Worm (Caenorhabditis elegans): Measurements from ENCODE around the gene ztf-17.

ztf-17 gene

ce11 chrII:7889321-7889720, 19.4 kb upstream of the ztf-17 start:
- TF ChIP-seq lin-15B (tag; optimal IDR thresholded peaks at IDR 0.05) = no peak
- peak; percentile 48 for TF ChIP-seq pqm-1 (tag; optimal IDR thresholded peaks at IDR 0.05)
- TF ChIP-seq fos-1 (tag; optimal IDR thresholded peaks at IDR 0.05) = no peak
- TF ChIP-seq dve-1 (tag; optimal IDR thresholded peaks at IDR 0.05; ENCODE audit: insufficient read depth) = peak; percentile 21
- TF ChIP-seq F37D6.2 (tag; optimal IDR thresholded peaks at IDR 0.05) = no peak
- no peak for TF ChIP-seq madf-9 (GFP tag; conservative IDR thresholded peaks at IDR 0.05)
- TF ChIP-seq hlh-11 (tag; optimal IDR thresholded peaks at IDR 0.05) = peak; percentile 52
- TF ChIP-seq F49E8.2 (tag; optimal IDR thresholded peaks at IDR 0.05; ENCODE audit: borderline replicate concordance) = no peak
- no peak for TF ChIP-seq unc-62 (GFP tag; optimal IDR thresholded peaks at IDR 0.05 in 1 of 2)
- no peak for TF ChIP-seq unc-62 (tag; optimal IDR thresholded peaks at IDR 0.05)
- TF ChIP-seq Y48G9A.11 (GFP tag; IDR thresholded peaks at IDR 0.05) = no peak
- no peak for TF ChIP-seq ceh-28 (tag; optimal IDR thresholded peaks at IDR 0.05)
- TF ChIP-seq hlh-30 (tag; optimal IDR thresholded peaks at IDR 0.05; ENCODE audit: insufficient read depth) = peak; percentile 37
- no peak for TF ChIP-seq unc-39 (tag; optimal IDR thresholded peaks at IDR 0.05)
- TF ChIP-seq ceh-20 (GFP tag; IDR thresholded peaks at IDR 0.05) = no peak
- no peak for TF ChIP-seq ceh-44 (GFP tag; IDR thresholded peaks at IDR 0.05)
- TF ChIP-seq dmd-8 (GFP tag; IDR thresholded peaks at IDR 0.05) = no peak
- no peak for TF ChIP-seq lim-7 (GFP tag; IDR thresholded peaks at IDR 0.05)
- TF ChIP-seq snpc-4 (tag; optimal IDR thresholded peaks at IDR 0.05) = no peak
- no peak for TF ChIP-seq pha-4 (GFP tag; IDR thresholded peaks at IDR 0.05)
- TF ChIP-seq pha-4 (tag; optimal IDR thresholded peaks at IDR 0.05) = no peak
- peak; percentile 28; the same call in 1 of the 2 replicates for TF ChIP-seq dmd-6 (GFP tag; IDR thresholded peaks at IDR 0.05)
- TF ChIP-seq tra-1 (GFP tag; IDR thresholded peaks at IDR 0.05) = no peak
- TF ChIP-seq zfp-2 (tag; optimal IDR thresholded peaks at IDR 0.05) = no peak
- TF ChIP-seq spr-1 (tag; optimal IDR thresholded peaks at IDR 0.05) = no peak
- TF ChIP-seq dmd-9 (GFP tag; IDR thresholded peaks at IDR 0.05) = no peak
- no peak for TF ChIP-seq cey-2 (tag; optimal IDR thresholded peaks at IDR 0.05; ENCODE audit: borderline replicate concordance, insufficient read depth)
- TF ChIP-seq daf-8 (GFP tag; IDR thresholded peaks at IDR 0.05) = no peak
- TF ChIP-seq zfp-3 (GFP tag; conservative IDR thresholded peaks at IDR 0.05) = no peak

- TF ChIP-seq lsy-2 (tag; optimal IDR thresholded peaks at IDR 0.05) (peak in 1 of 2 experiments; percentile 17), ctbp-1 (GFP tag; IDR thresholded peaks at IDR 0.05) (no peak), hif-1 (tag; optimal IDR thresholded peaks at IDR 0.05) (no peak), nhr-11 (tag; optimal IDR thresholded peaks at IDR 0.05) (peak; percentile 44), dve-1 (tag; optimal IDR thresholded peaks at IDR 0.05; ENCODE audit: insufficient read depth) (peak; percentile 45), hlh-30 (tag; optimal IDR thresholded peaks at IDR 0.05; ENCODE audit: insufficient read depth) (peak; percentile 54), daf-16 (GFP tag; optimal IDR thresholded peaks at IDR 0.05) (no peak), daf-16 (tag; optimal IDR thresholded peaks at IDR 0.05) (peak; percentile 25), nhr-77 (tag; optimal IDR thresholded peaks at IDR 0.05) (peak; percentile 19), nhr-28 (tag; optimal IDR thresholded peaks at IDR 0.05) (peak; percentile 10)
Observed at ce11 chrII:7888759-7889158, 18.8 kb upstream of the ztf-17 start.

DNA sequence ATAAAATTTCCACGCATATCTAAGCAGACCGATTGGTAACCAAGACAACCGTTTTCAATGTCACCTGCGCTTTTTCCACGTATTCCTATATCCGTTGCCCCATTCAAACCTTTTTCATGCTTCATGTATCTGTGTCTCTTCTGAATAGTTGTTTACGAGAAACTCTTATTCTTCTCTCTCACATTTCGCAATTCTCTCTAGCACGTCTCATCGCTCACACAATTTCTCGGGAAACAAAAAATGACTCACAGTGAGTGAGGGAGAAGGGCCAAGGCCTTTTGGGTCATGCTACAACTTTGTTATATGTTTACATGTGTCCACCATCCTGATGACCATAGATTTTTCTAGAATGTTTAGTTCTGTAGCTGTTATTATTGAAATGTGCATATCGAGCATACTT, 17.3 kb upstream of the ztf-17 start:
- TF ChIP-seq fkh-10 (GFP tag; optimal IDR thresholded peaks at IDR 0.05) (peak; percentile 50), lim-7 (GFP tag; IDR thresholded peaks at IDR 0.05) (no peak), nhr-25 (tag; optimal IDR thresholded peaks at IDR 0.05; ENCODE audit: borderline replicate concordance, insufficient read depth) (peak; percentile 37), F37D6.2 (tag; optimal IDR thresholded peaks at IDR 0.05) (peak; percentile 18), saeg-2 (GFP tag; IDR thresholded peaks at IDR 0.05) (no peak), nhr-76 (tag; optimal IDR thresholded peaks at IDR 0.05) (no peak), daf-8 (GFP tag; IDR thresholded peaks at IDR 0.05) (no peak), zag-1 (tag; optimal IDR thresholded peaks at IDR 0.05) (no peak), daf-16 (GFP tag; optimal IDR thresholded peaks at IDR 0.05) (no peak), daf-16 (tag; optimal IDR thresholded peaks at IDR 0.05) (peak; percentile 32), fos-1 (tag; optimal IDR thresholded peaks at IDR 0.05) (no peak), lin-1 (GFP tag; IDR thresholded peaks at IDR 0.05) (no peak), gei-8 (GFP tag; optimal IDR thresholded peaks at IDR 0.05) (no peak), hlh-11 (tag; optimal IDR thresholded peaks at IDR 0.05) (peak; percentile 46), nhr-102 (tag; optimal IDR thresholded peaks at IDR 0.05) (no peak), dve-1 (tag; optimal IDR thresholded peaks at IDR 0.05; ENCODE audit: insufficient read depth) (peak; percentile 4), hif-1 (tag; optimal IDR thresholded peaks at IDR 0.05) (peak in 1 of 2 experiments; percentile 31), egl-43 (GFP tag; IDR thresholded peaks at IDR 0.05) (no peak), ces-1 (GFP tag; optimal IDR thresholded peaks at IDR 0.05) (peak; percentile 39), T20F7.1 (GFP tag; optimal IDR thresholded peaks at IDR 0.05) (no peak), madf-9 (GFP tag; conservative IDR thresholded peaks at IDR 0.05) (no peak), aha-1 (tag) (no peak)
